Fruit fly (Drosophila melanogaster) whole organism, embryonic: ENCODE measurements around the gene CG18262.
A peak's percentile ranks its signal among the peaks of the same experiment; 100 is the strongest.

Source experiments
- B-H2 ChIP-seq: fragments of 200-800 bp; sonication (Bioruptor generic); optimal IDR thresholded peaks from 2 replicates; lab custom pipeline; 2018; ENCODE audit warnings: missing biosample characterization, mild to moderate bottlenecking, missing genetic modification characterization
- BtbVII ChIP-seq: fragments of 200-800 bp; sonication (Bioruptor generic); optimal IDR thresholded peaks from 3 replicates; lab custom pipeline; 2017; ENCODE audit warnings: missing biosample characterization, mild to moderate bottlenecking, missing genetic modification characterization
- Bteb2 ChIP-seq: fragments of 200-800 bp; sonication (Bioruptor generic); optimal IDR thresholded peaks from 2 replicates; lab custom pipeline; 2016; ENCODE audit warnings: missing biosample characterization, missing genetic modification characterization
- CG10267 ChIP-seq: fragments of 200-800 bp; sonication (Bioruptor generic); optimal IDR thresholded peaks from 2 replicates; lab custom pipeline; 2018; ENCODE audit warnings: missing biosample characterization, mild to moderate bottlenecking, missing genetic modification characterization, moderate library complexity
- CG10462 ChIP-seq: fragments of 200-800 bp; sonication (Bioruptor generic); optimal IDR thresholded peaks from 2 replicates; lab custom pipeline; 2016; ENCODE audit warnings: missing biosample characterization, missing genetic modification characterization
- CG10543 ChIP-seq: fragments of 200-800 bp; sonication (Bioruptor generic); optimal IDR thresholded peaks from 3 replicates; lab custom pipeline; 2017; ENCODE audit warnings: missing biosample characterization, mild to moderate bottlenecking, missing genetic modification characterization, moderate library complexity
- CG11085 ChIP-seq: fragments of 200-800 bp; sonication (Bioruptor generic); IDR thresholded peaks from 2 replicates; pipeline ENCODE4 v1.3.6; 2022; ENCODE audit warnings: missing biosample characterization, missing genetic modification characterization
- CG12942 ChIP-seq: fragments of 200-800 bp; sonication (Bioruptor generic); optimal IDR thresholded peaks from 3 replicates; lab custom pipeline; 2016; ENCODE audit warnings: missing biosample characterization, missing genetic modification characterization
- CG13624 ChIP-seq: fragments of 200-800 bp; sonication (Bioruptor generic); optimal IDR thresholded peaks from 2 replicates; lab custom pipeline; 2016; ENCODE audit warnings: missing biosample characterization, missing genetic modification characterization
- CG15073 ChIP-seq: fragments of 200-800 bp; sonication (Bioruptor generic); optimal IDR thresholded peaks from 2 replicates; lab custom pipeline; 2016; ENCODE audit warnings: missing biosample characterization, missing genetic modification characterization
- CG16779 ChIP-seq: fragments of 200-800 bp; sonication (Bioruptor generic); IDR thresholded peaks from 2 replicates; pipeline ENCODE4 v1.3.6; 2022; ENCODE audit warnings: missing biosample characterization, missing genetic modification characterization
- CG2116 ChIP-seq: fragments of 200-800 bp; sonication (Bioruptor generic); optimal IDR thresholded peaks from 3 replicates; lab custom pipeline; 2018; ENCODE audit warnings: missing biosample characterization, mild to moderate bottlenecking, missing genetic modification characterization
- CG2129 ChIP-seq: fragments of 200-800 bp; sonication (Bioruptor generic); IDR thresholded peaks from 2 replicates; pipeline ENCODE4 v1.3.6; 2022; ENCODE audit warnings: missing biosample characterization, missing genetic modification characterization; ENCODE audit not compliant: partially characterized antibody
- CG2889 ChIP-seq: fragments of 200-800 bp; sonication (Bioruptor generic); IDR thresholded peaks from 3 replicates; pipeline ENCODE4 v1.3.6; 2022; ENCODE audit warnings: missing biosample characterization, missing genetic modification characterization
- CG30020 ChIP-seq: fragments of 200-800 bp; optimal IDR thresholded peaks from 2 replicates; lab custom pipeline; 2019; ENCODE audit warnings: missing biosample characterization, mild to moderate bottlenecking, missing genetic modification characterization, moderate library complexity
- CG31388 ChIP-seq: fragments of 200-800 bp; sonication (Bioruptor generic); optimal IDR thresholded peaks from 2 replicates; lab custom pipeline; 2016; ENCODE audit warnings: missing biosample characterization, missing genetic modification characterization
- CG34422 ChIP-seq: fragments of 200-800 bp; sonication (Bioruptor generic); IDR thresholded peaks from 3 replicates; pipeline ENCODE4 v1.3.6; 2022; ENCODE audit warnings: missing biosample characterization, missing genetic modification characterization
- CG5245 ChIP-seq: fragments of 200-800 bp; sonication (Bioruptor generic); optimal IDR thresholded peaks from 3 replicates; lab custom pipeline; 2016; ENCODE audit warnings: missing biosample characterization, missing genetic modification characterization
- CG6813 ChIP-seq: fragments of 200-800 bp; sonication (Bioruptor generic); optimal IDR thresholded peaks from 2 replicates; lab custom pipeline; 2017; ENCODE audit warnings: missing biosample characterization, missing genetic modification characterization, mild to moderate bottlenecking, moderate library complexity, missing genetic modification reagents
- CG6854 ChIP-seq: fragments of 200-800 bp; sonication (Bioruptor generic); optimal IDR thresholded peaks from 3 replicates; lab custom pipeline; 2017; ENCODE audit warnings: missing biosample characterization, mild to moderate bottlenecking, missing genetic modification characterization
- CG8359 ChIP-seq: fragments of 200-800 bp; sonication (Bioruptor generic); optimal IDR thresholded peaks from 2 replicates; lab custom pipeline; 2017; ENCODE audit warnings: missing biosample characterization, mild to moderate bottlenecking, missing genetic modification characterization, borderline replicate concordance
- CG9876 ChIP-seq: fragments of 200-800 bp; sonication (Bioruptor generic); optimal IDR thresholded peaks from 2 replicates; lab custom pipeline; 2016; ENCODE audit warnings: missing biosample characterization, missing genetic modification characterization
- Dip2 ChIP-seq: fragments of 200-800 bp; sonication (Bioruptor generic); IDR thresholded peaks from 2 replicates; pipeline ENCODE4 v1.3.6; 2022; ENCODE audit warnings: missing biosample characterization, missing genetic modification characterization
- Doc2 ChIP-seq: fragments of 200-800 bp; sonication (Bioruptor generic); IDR thresholded peaks from 2 replicates; pipeline ENCODE4 v1.3.6; 2022; ENCODE audit warnings: missing biosample characterization, missing genetic modification characterization
- E2f1 ChIP-seq: fragments of 200-800 bp; sonication (Bioruptor generic); IDR thresholded peaks from 2 replicates; pipeline ENCODE4 v1.3.6; 2022; ENCODE audit warnings: missing biosample characterization, missing genetic modification characterization
- ERR ChIP-seq: fragments of 200-800 bp; sonication (Bioruptor generic); optimal IDR thresholded peaks from 2 replicates; lab custom pipeline; 2016; ENCODE audit warnings: missing biosample characterization, missing genetic modification characterization
- Fer2 ChIP-seq: fragments of 200-800 bp; sonication (Bioruptor generic); optimal IDR thresholded peaks from 2 replicates; lab custom pipeline; 2018; ENCODE audit warnings: missing biosample characterization, mild to moderate bottlenecking, missing genetic modification characterization, moderate library complexity
- H2.0 ChIP-seq: fragments of 200-800 bp; sonication (Bioruptor generic); IDR thresholded peaks from 2 replicates; pipeline ENCODE4 v1.3.6; 2022; ENCODE audit warnings: missing biosample characterization, missing genetic modification characterization
- HHEX ChIP-seq: fragments of 200-800 bp; sonication (Bioruptor generic); optimal IDR thresholded peaks from 3 replicates; lab custom pipeline; 2017; ENCODE audit warnings: missing biosample characterization, mild to moderate bottlenecking, missing genetic modification characterization, missing genetic modification reagents
- HmgD ChIP-seq: fragments of 200-800 bp; sonication (Bioruptor generic); optimal IDR thresholded peaks from 3 replicates; lab custom pipeline; 2016; ENCODE audit warnings: missing biosample characterization, missing genetic modification characterization
- Mrtf ChIP-seq: fragments of 200-800 bp; sonication (Bioruptor generic); IDR thresholded peaks from 3 replicates; pipeline ENCODE4 v1.3.6; 2022; ENCODE audit warnings: missing biosample characterization, missing genetic modification characterization
- Scr ChIP-seq: fragments of 200-800 bp; sonication (Bioruptor generic); IDR thresholded peaks from 2 replicates; pipeline ENCODE4 v1.3.6; 2022; ENCODE audit warnings: missing biosample characterization, missing genetic modification characterization; ENCODE audit not compliant: partially characterized antibody
- Side ChIP-seq: fragments of 200-800 bp; sonication (Bioruptor generic); optimal IDR thresholded peaks from 2 replicates; lab custom pipeline; 2016; ENCODE audit warnings: missing biosample characterization, missing genetic modification characterization
- ap ChIP-seq: fragments of 200-800 bp; sonication (Bioruptor generic); IDR thresholded peaks from 2 replicates; pipeline ENCODE4 v1.3.6; 2022; ENCODE audit warnings: missing biosample characterization, missing genetic modification characterization
- cad ChIP-seq: fragments of >200 bp; optimal IDR thresholded peaks from 2 replicates; lab custom pipeline; 2017; ENCODE audit warnings: missing biosample characterization, missing genetic modification characterization
- cg ChIP-seq: fragments of 200-800 bp; sonication (Bioruptor generic); optimal IDR thresholded peaks from 3 replicates; lab custom pipeline; 2019; ENCODE audit warnings: missing biosample characterization, mild to moderate bottlenecking, missing genetic modification characterization, moderate library complexity
- chif ChIP-seq, 2 experiments: fragments of 200-800 bp; sonication (Bioruptor generic); optimal IDR thresholded peaks; 3 replicates each; lab custom pipeline; 2016; ENCODE audit warnings: missing biosample characterization in 2 of 2, missing genetic modification characterization in 2 of 2
- chm ChIP-seq: fragments of 200-800 bp; sonication (Bioruptor generic); IDR thresholded peaks from 2 replicates; pipeline ENCODE4 v1.3.6; 2022; ENCODE audit warnings: missing biosample characterization, missing genetic modification characterization
- dmrt99B ChIP-seq: fragments of 200-800 bp; sonication (Bioruptor generic); optimal IDR thresholded peaks from 2 replicates; lab custom pipeline; 2018; ENCODE audit warnings: missing biosample characterization, mild to moderate bottlenecking, missing genetic modification characterization, moderate library complexity
- ewg ChIP-seq: fragments of 200-800 bp; sonication (Bioruptor generic); optimal IDR thresholded peaks from 3 replicates; lab custom pipeline; 2017; ENCODE audit warnings: mild to moderate bottlenecking, missing biosample characterization, missing genetic modification reagents, missing genetic modification characterization
- gce ChIP-seq: fragments of 200-800 bp; sonication (Bioruptor generic); IDR thresholded peaks from 3 replicates; pipeline ENCODE4 v1.3.6; 2022; ENCODE audit warnings: missing biosample characterization, missing genetic modification characterization
- kni ChIP-seq: fragments of 200-800 bp; sonication (Bioruptor generic); optimal IDR thresholded peaks from 3 replicates; lab custom pipeline; 2017; ENCODE audit warnings: mild to moderate bottlenecking, missing biosample characterization, missing genetic modification reagents, missing genetic modification characterization
- lilli ChIP-seq: fragments of 200-800 bp; sonication (Bioruptor generic); optimal IDR thresholded peaks from 3 replicates; lab custom pipeline; 2016; ENCODE audit warnings: missing biosample characterization, missing genetic modification characterization
- lov ChIP-seq, 2 experiments: fragments of 200-800 bp in 1 of 2; fragments of >200 bp in 1 of 2; sonication (Bioruptor generic) in 1 of 2; IDR thresholded peaks in 1 of 2; optimal IDR thresholded peaks in 1 of 2; 2 replicates in 1 of 2; 3 replicates in 1 of 2; pipeline versions ENCODE4 v1.3.6 to Lab custom; 2017 to 2022; ENCODE audit warnings: missing biosample characterization in 1 of 2, missing genetic modification characterization in 1 of 2
- pros ChIP-seq: fragments of 200-800 bp; sonication (Bioruptor generic); optimal IDR thresholded peaks from 3 replicates; lab custom pipeline; 2019; ENCODE audit warnings: missing biosample characterization, mild to moderate bottlenecking, missing genetic modification characterization, moderate library complexity
- row ChIP-seq: fragments of 200-800 bp; sonication (Bioruptor generic); IDR thresholded peaks from 3 replicates; pipeline ENCODE4 v1.3.6; 2022; ENCODE audit warnings: missing biosample characterization, missing genetic modification characterization
- sisA ChIP-seq: fragments of 200-800 bp; sonication (Bioruptor generic); IDR thresholded peaks from 2 replicates; pipeline ENCODE4 v1.3.6; 2022; ENCODE audit warnings: missing biosample characterization, missing genetic modification characterization
- so ChIP-seq: fragments of 200-800 bp; sonication (Bioruptor generic); IDR thresholded peaks from 3 replicates; pipeline ENCODE4 v1.3.6; 2022; ENCODE audit warnings: missing biosample characterization, missing genetic modification characterization
- sr ChIP-seq: fragments of 200-800 bp; sonication (Bioruptor generic); IDR thresholded peaks from 3 replicates; pipeline ENCODE4 v1.3.6; 2022; ENCODE audit warnings: missing biosample characterization, missing genetic modification characterization
- z ChIP-seq: fragments of 200-800 bp; sonication (Bioruptor generic); IDR thresholded peaks from 3 replicates; pipeline ENCODE4 v1.3.6; 2022; ENCODE audit warnings: missing biosample characterization, missing genetic modification characterization

CG18262 gene

DNA sequence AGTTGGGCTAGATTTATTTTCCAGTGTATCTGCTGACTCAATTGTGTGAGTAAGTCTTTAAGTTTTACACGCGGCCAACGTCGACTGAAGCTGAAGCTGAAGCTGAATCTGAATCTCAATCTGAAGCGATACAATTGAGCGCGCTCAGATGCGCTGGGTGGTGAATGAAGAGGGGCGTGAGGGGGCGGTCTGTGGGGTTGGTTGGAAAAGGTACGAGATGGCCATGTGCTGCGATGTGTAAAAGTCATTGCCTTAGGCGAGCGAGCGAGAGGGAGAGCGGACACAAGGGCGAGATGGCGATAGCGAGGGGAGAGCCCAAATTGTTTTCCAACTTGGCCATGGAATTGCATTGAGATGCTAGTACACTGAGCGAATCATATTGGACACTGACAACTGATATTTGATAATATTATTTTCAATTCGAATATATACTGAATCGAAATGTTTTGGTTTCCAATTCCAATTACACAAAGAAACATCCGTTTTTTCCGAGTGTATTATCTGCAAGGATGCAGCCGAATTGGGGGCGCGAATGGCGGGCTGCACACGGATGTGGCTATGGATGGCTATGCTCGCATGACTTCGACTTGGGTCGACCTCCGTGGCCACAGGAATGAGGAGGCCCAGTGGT is 44.0 kb downstream of the CG18262 start (continued):
- TF ChIP-seq CG2116: no peak
- no peak for TF ChIP-seq Dip2
- peak; percentile 62 for TF ChIP-seq E2f1 (GFP tag; lab: Robert Waterston, UW)
- TF ChIP-seq Bteb2: no peak
- TF ChIP-seq dmrt99B (tag; lab: Kevin White, UChicago): peak; percentile 69
- no peak for TF ChIP-seq CG10462 (GFP tag; lab: Kevin White, UChicago)
- TF ChIP-seq CG6854 (GFP tag; lab: Kevin White, UChicago): no peak
- TF ChIP-seq CG2129: no peak
- no peak for TF ChIP-seq HmgD (GFP tag; lab: Kevin White, UChicago)
- no peak for TF ChIP-seq CG30020 (tag; lab: Kevin White, UChicago)
- no peak for TF ChIP-seq kni (GFP tag; lab: Kevin White, UChicago)
- peak; percentile 21 for TF ChIP-seq CG5245
- no peak; the same call in 1 of the 3 replicates for TF ChIP-seq sr (GFP tag; lab: Robert Waterston, UW)
- TF ChIP-seq Side: no peak
- TF ChIP-seq H2.0 (GFP tag; lab: Robert Waterston, UW): peak; percentile 58
- TF ChIP-seq lov (optimal IDR thresholded peaks at IDR 0.05; lab: Kevin White, UChicago): no peak
- TF ChIP-seq lov (GFP tag; IDR thresholded peaks at IDR 0.05; lab: Robert Waterston, UW): no peak
- peak; percentile 43 for TF ChIP-seq row (GFP tag; lab: Robert Waterston, UW)
- no peak for TF ChIP-seq CG12942
- peak; percentile 76; the same call in 2 of the 3 replicates for TF ChIP-seq z (GFP tag; lab: Robert Waterston, UW)
- no peak for TF ChIP-seq BtbVII (GFP tag; lab: Kevin White, UChicago)
- peak; percentile 19; the same call in 1 of the 3 replicates for TF ChIP-seq CG34422
- no peak for TF ChIP-seq CG11085
- no peak for TF ChIP-seq cad (GFP tag; lab: Kevin White, UChicago)
- peak; percentile 19; the same call in 1 of the 3 replicates for TF ChIP-seq CG2889
- 0 out of 3 replicates have a peak, but pooled peaks have one; percentile 28 for TF ChIP-seq so (GFP tag; lab: Robert Waterston, UW)
- TF ChIP-seq ewg (GFP tag; lab: Kevin White, UChicago): peak; percentile 23
- no peak for TF ChIP-seq HHEX (GFP tag; lab: Kevin White, UChicago)
- TF ChIP-seq chm (GFP tag; lab: Robert Waterston, UW): peak; percentile 79; the same call in 1 of the 2 replicates
- no peak for TF ChIP-seq CG13624 (GFP tag; lab: Kevin White, UChicago)
- no peak for TF ChIP-seq lilli
- no peak for TF ChIP-seq gce (GFP tag; lab: Robert Waterston, UW)
- no peak for TF ChIP-seq CG10543 (GFP tag; lab: Kevin White, UChicago)
- no peak for TF ChIP-seq CG16779 (GFP tag; lab: Robert Waterston, UW)
- TF ChIP-seq CG8359 (GFP tag; lab: Kevin White, UChicago): no peak
- TF ChIP-seq pros (GFP tag; lab: Kevin White, UChicago): no peak
- TF ChIP-seq CG10267 (tag; lab: Kevin White, UChicago): no peak
- TF ChIP-seq Doc2 (GFP tag; lab: Robert Waterston, UW): 0 out of 2 replicates have a peak, but pooled peaks have one; percentile 7
- TF ChIP-seq chif (GFP tag; optimal IDR thresholded peaks at IDR 0.05; lab: Kevin White, UChicago): peak; percentile 28 to 38
- TF ChIP-seq Scr (GFP tag; lab: Robert Waterston, UW): no peak
- TF ChIP-seq CG15073 (GFP tag; lab: Kevin White, UChicago): no peak
- no peak for TF ChIP-seq CG6813 (GFP tag; lab: Kevin White, UChicago)
- TF ChIP-seq B-H2 (GFP tag; lab: Kevin White, UChicago): no peak
- TF ChIP-seq CG9876: no peak
- no peak for TF ChIP-seq ap
- peak; percentile 61; the same call in 2 of the 3 replicates for TF ChIP-seq Mrtf
- no peak for TF ChIP-seq cg (GFP tag; lab: Kevin White, UChicago)
- peak; percentile 68 for TF ChIP-seq sisA
- TF ChIP-seq Fer2: no peak
- TF ChIP-seq ERR (GFP tag; lab: Kevin White, UChicago): no peak
- no peak for TF ChIP-seq CG31388 (GFP tag; lab: Kevin White, UChicago)
